Fruit fly (Drosophila melanogaster): ENCODE data around the gene Cpr11B.

dm6 chrX:12575292-12575826 lies 22.4 kb downstream of the Cpr11B start:
- TF ChIP-seq Hr96 (GFP tag; optimal IDR thresholded peaks at IDR 0.05) (no peak), CG11617 (GFP tag; optimal IDR thresholded peaks at IDR 0.05) (no peak), CG1620 (GFP tag; optimal IDR thresholded peaks at IDR 0.05) (no peak)

All from whole organism, adult.